Fruit fly (Drosophila melanogaster) whole organism, pupa: ENCODE data around the gene EMC6.

ENCODE experiments used
- CG10348 ChIP-seq: fragments of 200-800 bp; sonication (Bioruptor generic); IDR thresholded peaks from 2 replicates; pipeline ENCODE4 v1.3.6; 2022; ENCODE audit warnings: missing biosample characterization, missing genetic modification characterization
- CG12605 ChIP-seq: fragments of 200-800 bp; sonication (Bioruptor generic); IDR thresholded peaks from 2 replicates; pipeline ENCODE4 v1.3.6; 2022; ENCODE audit warnings: missing biosample characterization, missing genetic modification characterization
- CG13204 ChIP-seq: fragments of 200-800 bp; sonication (Bioruptor generic); optimal IDR thresholded peaks from 2 replicates; lab custom pipeline; 2018; ENCODE audit warnings: missing biosample characterization, mild to moderate bottlenecking, missing genetic modification characterization, moderate library complexity
- CG14655 ChIP-seq: fragments of 200-800 bp; sonication (Bioruptor generic); optimal IDR thresholded peaks from 3 replicates; lab custom pipeline; 2017; ENCODE audit warnings: mild to moderate bottlenecking, missing biosample characterization, missing genetic modification reagents, missing genetic modification characterization
- CG15710 ChIP-seq: fragments of 200-800 bp; sonication (Bioruptor generic); optimal IDR thresholded peaks from 2 replicates; lab custom pipeline; 2018; ENCODE audit warnings: missing biosample characterization, mild to moderate bottlenecking, missing genetic modification characterization, moderate library complexity
- CG17806 ChIP-seq: fragments of 200-800 bp; sonication (Bioruptor generic); optimal IDR thresholded peaks from 2 replicates; lab custom pipeline; 2018; ENCODE audit warnings: missing biosample characterization, mild to moderate bottlenecking, missing genetic modification characterization, moderate library complexity
- CG32121 ChIP-seq: fragments of 200-800 bp; sonication (Bioruptor generic); IDR thresholded peaks from 2 replicates; pipeline ENCODE4 v1.3.6; 2022; ENCODE audit warnings: missing biosample characterization, missing genetic modification characterization
- CG34367 ChIP-seq: fragments of 200-800 bp; sonication (Bioruptor generic); optimal IDR thresholded peaks from 2 replicates; lab custom pipeline; 2018; ENCODE audit warnings: missing biosample characterization, mild to moderate bottlenecking, missing genetic modification characterization
- CG4496 ChIP-seq: fragments of 200-800 bp; sonication (Bioruptor generic); IDR thresholded peaks from 3 replicates; pipeline ENCODE4 v1.3.6; 2022; ENCODE audit warnings: missing biosample characterization, missing genetic modification characterization
- CG8159 ChIP-seq: fragments of 200-800 bp; sonication (Bioruptor generic); optimal IDR thresholded peaks from 3 replicates; lab custom pipeline; 2018; ENCODE audit warnings: missing biosample characterization, mild to moderate bottlenecking, missing genetic modification characterization, moderate library complexity
- CG8301 ChIP-seq: fragments of 200-800 bp; sonication (Bioruptor generic); optimal IDR thresholded peaks from 2 replicates; lab custom pipeline; 2018; ENCODE audit warnings: missing biosample characterization, mild to moderate bottlenecking, missing genetic modification characterization
- CG9948 ChIP-seq: fragments of 200-800 bp; sonication (Bioruptor generic); optimal IDR thresholded peaks from 2 replicates; lab custom pipeline; 2018; ENCODE audit warnings: missing biosample characterization, mild to moderate bottlenecking, missing genetic modification characterization, moderate library complexity
- D1 ChIP-seq: fragments of 200-800 bp; sonication (Bioruptor generic); optimal IDR thresholded peaks from 2 replicates; lab custom pipeline; 2018; ENCODE audit warnings: missing biosample characterization, mild to moderate bottlenecking, missing genetic modification characterization, moderate library complexity
- EcR ChIP-seq: fragments of 200-800 bp; sonication (Bioruptor generic); optimal IDR thresholded peaks from 3 replicates; lab custom pipeline; 2019; ENCODE audit warnings: missing biosample characterization, missing genetic modification characterization, mild to moderate bottlenecking, moderate library complexity, missing genetic modification reagents
- Ets98B ChIP-seq: fragments of 200-800 bp; sonication (Bioruptor generic); IDR thresholded peaks from 2 replicates; pipeline ENCODE4 v1.3.6; 2022; ENCODE audit warnings: missing biosample characterization, missing genetic modification characterization
- Pif1A ChIP-seq: fragments of 200-800 bp; sonication (Bioruptor generic); optimal IDR thresholded peaks from 3 replicates; lab custom pipeline; 2016; ENCODE audit warnings: missing biosample characterization, missing genetic modification characterization
- Pif1B ChIP-seq: fragments of 200-800 bp; sonication (Bioruptor generic); optimal IDR thresholded peaks from 3 replicates; lab custom pipeline; 2016; ENCODE audit warnings: missing biosample characterization, missing genetic modification characterization
- Snoo ChIP-seq: fragments of 200-800 bp; sonication (Bioruptor generic); optimal IDR thresholded peaks from 3 replicates; lab custom pipeline; 2017; ENCODE audit warnings: missing biosample characterization, mild to moderate bottlenecking, missing genetic modification characterization, inconsistent platforms
- fd96Ca ChIP-seq: fragments of 200-800 bp; sonication (Bioruptor generic); IDR thresholded peaks from 3 replicates; pipeline ENCODE4 v1.3.6; 2022; ENCODE audit warnings: missing biosample characterization, missing genetic modification characterization
- gl ChIP-seq: fragments of 200-800 bp; sonication (Bioruptor generic); optimal IDR thresholded peaks from 2 replicates; lab custom pipeline; 2018; ENCODE audit warnings: missing biosample characterization, mild to moderate bottlenecking, missing genetic modification characterization
- rn ChIP-seq: fragments of 200-800 bp; sonication (Bioruptor generic); IDR thresholded peaks from 2 replicates; pipeline ENCODE4 v1.3.6; 2022; ENCODE audit warnings: missing biosample characterization, missing genetic modification characterization

EMC6 gene

DNA sequence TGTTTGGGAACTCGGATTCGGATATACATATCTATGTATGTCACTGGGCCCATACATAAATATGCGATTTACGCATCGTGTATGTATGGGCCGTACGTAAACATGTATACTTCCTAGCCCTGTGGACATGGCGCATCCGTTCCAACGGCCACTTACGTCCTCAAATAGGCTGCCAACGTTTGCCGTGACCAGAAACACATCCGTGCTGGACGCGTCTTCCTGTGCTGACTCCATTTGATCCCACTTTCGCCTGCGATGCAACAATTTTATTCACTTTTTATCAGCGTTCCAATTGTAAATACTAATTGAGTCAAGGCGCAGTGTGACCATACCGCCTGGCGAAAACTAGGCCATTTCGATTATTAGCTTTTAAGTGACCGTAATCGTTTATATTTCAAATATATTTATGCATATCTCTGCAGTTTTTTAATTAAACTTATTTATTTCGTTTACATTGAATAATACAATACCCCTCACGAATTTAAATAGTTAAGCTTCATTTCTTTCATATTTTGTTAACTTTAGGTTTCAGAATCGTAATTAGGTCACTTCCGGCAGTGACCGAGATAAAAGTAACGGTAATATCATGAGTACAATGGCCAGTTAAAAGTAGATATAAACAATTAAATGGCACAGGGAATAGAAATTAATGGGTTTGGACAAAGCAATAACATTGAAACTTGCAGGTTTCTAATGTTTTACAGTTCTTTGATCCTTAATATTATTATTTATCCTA, 20.2 kb upstream of the EMC6 start, which contains the start of gene 5PtaseI:
TSS of gene 5PtaseI (minus strand) at position 336 of the 736 bp plus-strand sequence.
- TF ChIP-seq Pif1A (GFP tag; lab: Kevin White, UChicago) = no peak
- TF ChIP-seq fd96Ca = no peak
- no peak for TF ChIP-seq CG4496 (GFP tag; lab: Robert Waterston, UW)
- TF ChIP-seq CG10348 (GFP tag; lab: Robert Waterston, UW) = no peak
- TF ChIP-seq EcR (GFP tag; lab: Kevin White, UChicago) = no peak
- TF ChIP-seq Snoo (tag; lab: Kevin White, UChicago) = no peak
- TF ChIP-seq CG32121 = no peak
- TF ChIP-seq CG17806 (tag; lab: Kevin White, UChicago) = no peak

DNA sequence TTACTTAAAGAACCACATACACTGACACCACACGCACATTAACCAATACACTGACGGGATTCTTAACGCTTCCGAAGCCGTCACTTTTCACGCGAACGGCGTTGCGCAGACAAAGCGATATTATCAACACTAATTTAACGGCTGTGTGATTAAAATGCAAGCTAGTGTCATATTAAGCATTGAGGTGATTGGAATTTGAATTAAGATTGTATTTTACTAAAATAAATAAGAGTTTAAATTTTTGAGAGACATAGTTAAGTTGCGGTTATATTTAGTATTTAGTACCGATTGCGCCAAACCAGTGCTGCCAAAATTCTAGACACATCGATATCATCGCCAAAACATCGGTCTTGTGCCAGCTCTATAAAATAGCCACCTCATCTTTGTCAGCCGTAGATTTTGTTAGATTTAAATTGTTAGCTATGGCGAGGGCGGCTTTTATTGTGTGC, 14.2 kb upstream of the EMC6 start, which contains the start of the genes Ythdf and bai:
TSS of gene Ythdf (minus strand) at position 222 of the 449 bp plus-strand sequence.
TSS of gene bai (plus strand) at position 347 of the 449 bp plus-strand sequence.
- TF ChIP-seq CG8159 (tag; lab: Kevin White, UChicago) (no peak), CG9948 (tag; lab: Kevin White, UChicago) (peak; percentile 72), CG17806 (tag; lab: Kevin White, UChicago) (no peak), CG15710 (tag; lab: Kevin White, UChicago) (no peak), CG4496 (GFP tag; lab: Robert Waterston, UW) (no peak), Snoo (tag; lab: Kevin White, UChicago) (no peak)
- TF ChIP-seq, all 21 proteins: peak for 1

DNA sequence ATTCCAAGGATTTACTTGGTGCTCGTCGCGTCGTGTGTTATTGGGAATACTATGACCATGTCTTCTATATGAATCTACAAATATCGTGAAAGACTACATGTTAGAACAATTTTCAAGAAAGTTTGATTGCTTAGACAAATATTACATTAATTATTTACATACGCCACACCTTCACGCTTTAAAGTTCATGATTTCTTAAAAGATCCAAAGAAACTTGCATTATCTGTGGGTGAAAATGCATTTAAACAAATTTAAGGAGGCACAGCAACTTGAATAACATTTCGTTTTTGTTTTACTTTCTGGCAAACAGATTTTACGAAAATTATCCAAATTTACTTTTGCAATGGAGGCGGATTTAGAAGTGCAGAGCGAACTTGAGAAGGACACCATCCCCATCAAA, 11.8 kb upstream of the EMC6 start, which contains the start of gene CG31115:
TSS of gene CG31115 (plus strand) at position 301 of the 400 bp plus-strand sequence.
- TF ChIP-seq CG12605 (GFP tag; lab: Robert Waterston, UW) = no peak
- TF ChIP-seq CG14655 (GFP tag; lab: Kevin White, UChicago) = no peak
- no peak for TF ChIP-seq gl
- TF ChIP-seq fd96Ca = no peak
- no peak for TF ChIP-seq CG8159 (tag; lab: Kevin White, UChicago)
- no peak for TF ChIP-seq CG9948 (tag; lab: Kevin White, UChicago)
- no peak for TF ChIP-seq CG4496 (GFP tag; lab: Robert Waterston, UW)
- TF ChIP-seq D1 = no peak
- no peak for TF ChIP-seq CG15710 (tag; lab: Kevin White, UChicago)
- no peak for TF ChIP-seq EcR (GFP tag; lab: Kevin White, UChicago)
- TF ChIP-seq CG34367 = no peak
- TF ChIP-seq Ets98B = no peak
- no peak for TF ChIP-seq Pif1B (GFP tag; lab: Kevin White, UChicago)
- TF ChIP-seq CG13204 = no peak
- TF ChIP-seq rn = no peak
- TF ChIP-seq Pif1A (GFP tag; lab: Kevin White, UChicago) = no peak
- TF ChIP-seq Snoo (tag; lab: Kevin White, UChicago) = no peak

DNA sequence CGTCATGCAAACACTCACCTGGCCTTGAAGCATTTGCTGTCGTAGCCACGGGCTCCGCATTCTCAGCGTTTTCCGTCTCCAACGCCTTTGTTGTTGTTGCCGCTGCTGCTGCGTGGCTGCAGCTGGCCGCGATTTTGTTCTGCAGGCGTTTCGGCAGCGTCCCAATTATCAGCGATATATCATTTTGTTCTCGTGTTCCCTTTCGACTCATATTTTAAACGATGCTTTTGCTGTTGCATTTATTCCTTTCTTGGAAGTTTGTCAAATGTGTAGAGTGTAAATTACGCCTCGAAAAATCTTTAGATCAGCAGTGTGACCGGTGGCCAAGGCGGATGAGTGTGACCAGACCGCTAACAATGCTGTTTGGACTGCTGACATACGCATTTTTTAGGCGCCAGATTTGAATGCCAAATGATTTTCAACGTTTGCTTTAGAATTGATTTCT, 8.3 kb upstream of the EMC6 start, which contains the start of gene Smg6:
TSS of gene Smg6 (minus strand) at position 324 of the 445 bp plus-strand sequence.
- no peak for TF ChIP-seq Snoo (tag; lab: Kevin White, UChicago)

DNA sequence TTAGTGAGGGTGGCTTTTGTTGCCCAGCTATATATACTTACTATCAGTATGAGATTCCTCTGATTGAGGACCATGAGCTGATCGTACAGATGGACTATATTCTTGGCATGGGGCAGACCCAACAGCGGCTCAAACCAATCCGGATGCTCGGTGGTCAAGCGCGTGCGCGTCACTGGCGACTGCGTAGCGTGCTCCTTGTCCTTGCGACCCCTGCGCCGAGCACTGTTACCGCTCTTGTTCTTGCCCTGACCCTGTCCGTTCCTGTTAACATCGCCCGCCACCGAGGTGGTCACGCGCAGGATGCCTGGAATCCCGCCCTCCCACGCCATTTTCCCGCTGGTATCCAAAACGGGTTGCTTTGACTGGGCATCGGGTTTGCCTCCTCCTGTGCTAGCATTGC, 7.9 kb upstream of the EMC6 start:
- TF ChIP-seq CG8301 (tag; lab: Kevin White, UChicago) = no peak
- TF ChIP-seq EcR (GFP tag; lab: Kevin White, UChicago) = no peak
- TF ChIP-seq CG8159 (tag; lab: Kevin White, UChicago) = no peak
- no peak for TF ChIP-seq CG10348 (GFP tag; lab: Robert Waterston, UW)
- no peak for TF ChIP-seq gl
- no peak for TF ChIP-seq Ets98B
- TF ChIP-seq CG9948 (tag; lab: Kevin White, UChicago) = no peak
- TF ChIP-seq CG15710 (tag; lab: Kevin White, UChicago) = no peak
- TF ChIP-seq Pif1A (GFP tag; lab: Kevin White, UChicago) = no peak
- TF ChIP-seq CG32121 = no peak
- no peak for TF ChIP-seq Snoo (tag; lab: Kevin White, UChicago)

DNA sequence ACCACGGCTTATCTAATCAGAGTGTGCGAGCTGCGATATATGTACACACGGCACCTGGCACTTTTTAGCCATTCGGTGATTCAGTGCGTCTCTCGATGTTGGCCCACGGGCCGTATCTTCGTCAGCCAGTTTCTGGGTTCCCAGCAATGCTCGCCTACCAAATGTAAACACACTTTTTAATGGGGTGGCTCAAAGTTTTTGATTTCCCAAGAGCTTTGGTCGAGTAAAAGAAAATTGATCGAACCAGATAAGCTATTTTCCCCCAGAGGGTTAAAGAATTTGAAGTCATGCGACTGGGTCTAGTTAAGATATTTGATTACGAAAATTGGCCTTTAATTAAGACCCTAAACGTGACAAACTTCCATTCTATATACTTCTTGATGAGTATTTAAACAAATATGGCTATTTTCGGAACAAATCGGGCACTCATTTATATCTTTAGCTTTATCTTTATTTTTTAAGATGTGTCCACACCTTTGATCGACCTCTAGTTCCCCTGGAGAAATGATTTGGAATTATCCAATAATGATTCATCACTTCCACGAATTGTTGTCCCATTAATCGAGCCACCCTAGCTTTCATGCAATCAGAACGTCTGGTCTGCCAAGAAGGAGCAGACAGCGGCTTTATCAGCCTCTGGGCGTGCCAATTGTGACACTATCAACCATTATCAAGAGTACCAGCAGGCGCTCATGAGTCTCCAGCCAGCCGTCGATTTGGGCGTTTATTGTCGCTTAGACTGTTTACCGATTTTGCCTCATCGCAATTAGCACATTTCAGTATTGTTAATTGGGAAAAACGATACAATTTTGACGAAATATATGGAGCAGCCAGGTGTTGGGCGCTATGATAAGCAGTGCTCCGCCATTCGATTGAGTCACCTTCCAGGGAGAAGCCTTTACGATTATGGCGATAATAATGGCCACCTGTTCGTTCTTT, 2.7 kb upstream of the EMC6 start:
- TF ChIP-seq CG32121 = 0 out of 2 replicates have a peak, but pooled peaks have one; percentile 28
- TF ChIP-seq CG15710 (tag; lab: Kevin White, UChicago) = peak; percentile 36
- no peak for TF ChIP-seq Pif1A (GFP tag; lab: Kevin White, UChicago)
- no peak for TF ChIP-seq CG12605 (GFP tag; lab: Robert Waterston, UW)
- peak; percentile 18 for TF ChIP-seq CG17806 (tag; lab: Kevin White, UChicago)
- 0 out of 3 replicates have a peak, but pooled peaks have one; percentile 35 for TF ChIP-seq fd96Ca
- peak; percentile 25 for TF ChIP-seq CG9948 (tag; lab: Kevin White, UChicago)
- peak; percentile 55 for TF ChIP-seq Snoo (tag; lab: Kevin White, UChicago)
